Worm (Caenorhabditis elegans) whole organism, L4 larva: ENCODE results near the gene F02E11.3.

Experiments used
- D1046.2 ChIP-seq: fragments of 200-800 bp; sonication (Bioruptor generic); IDR thresholded peaks from 2 replicates; pipeline ENCODE4 v1.3.6; 2022; ENCODE audit warnings: missing genetic modification characterization, missing compliant biosample characterization
- F37D6.2 ChIP-seq: sonication (generic microtip); optimal IDR thresholded peaks from 2 replicates; lab custom pipeline; 2016; ENCODE audit warnings: mild to moderate bottlenecking, missing genetic modification characterization, missing compliant biosample characterization
- F44E2.7 ChIP-seq: fragments of 200-800 bp; sonication (Bioruptor generic); IDR thresholded peaks from 2 replicates; pipeline ENCODE4 v2.1.2; 2022; ENCODE audit warnings: missing genetic modification characterization, missing compliant biosample characterization
- F49E8.2 ChIP-seq: sonication (generic microtip); optimal IDR thresholded peaks from 2 replicates; lab custom pipeline; 2016; ENCODE audit warnings: missing compliant biosample characterization, mild to moderate bottlenecking, missing genetic modification characterization, borderline replicate concordance
- R02D3.7 ChIP-seq: fragments of 150-350 bp; sonication (generic microtip); optimal IDR thresholded peaks from 3 replicates; lab custom pipeline; 2014; ENCODE audit warnings: missing biosample characterization, missing genetic modification characterization
- T20F7.1 ChIP-seq: fragments of 200-800 bp; sonication (Bioruptor generic); optimal IDR thresholded peaks from 2 replicates; lab custom pipeline; 2018; ENCODE audit warnings: mild to moderate bottlenecking, missing genetic modification characterization, missing compliant biosample characterization
- T26A8.4 ChIP-seq: fragments of 200-800 bp; sonication (Bioruptor generic); IDR thresholded peaks from 2 replicates; pipeline ENCODE4 v1.3.6; 2022; ENCODE audit warnings: missing genetic modification characterization, missing compliant biosample characterization
- Y48G9A.11 ChIP-seq: fragments of 200-800 bp; sonication (Bioruptor generic); IDR thresholded peaks from 2 replicates; pipeline ENCODE4 v1.3.6; 2022; ENCODE audit warnings: missing genetic modification reagents, missing genetic modification characterization, missing compliant biosample characterization
- Y5F2A.4 ChIP-seq: fragments of 200-800 bp; sonication (Bioruptor generic); optimal IDR thresholded peaks from 2 replicates; lab custom pipeline; 2018; ENCODE audit warnings: mild to moderate bottlenecking, missing genetic modification characterization, missing compliant biosample characterization
- ZK546.5 ChIP-seq, 2 experiments: sonication (generic microtip); optimal IDR thresholded peaks; 2 replicates each; lab custom pipeline; 2017; ENCODE audit warnings: missing biosample characterization in 2 of 2, missing genetic modification characterization in 2 of 2
- ama-1 ChIP-seq: fragments of 150-350 bp; optimal IDR thresholded peaks from 2 replicates; lab custom pipeline; 2014; ENCODE audit warnings: inconsistent platforms, mixed read lengths
- arid-1 ChIP-seq: fragments of 200-800 bp; sonication (Bioruptor generic); conservative IDR thresholded peaks from 2 replicates; pipeline ENCODE4 v1.3.6; 2022; ENCODE audit warnings: missing genetic modification reagents, missing genetic modification characterization, missing compliant biosample characterization
- ceh-20 ChIP-seq: fragments of 200-800 bp; sonication (Bioruptor generic); IDR thresholded peaks from 2 replicates; pipeline ENCODE4 v1.3.6; 2022; ENCODE audit warnings: missing genetic modification reagents, missing genetic modification characterization, missing compliant biosample characterization
- ceh-32 ChIP-seq: sonication (generic microtip); optimal IDR thresholded peaks from 2 replicates; lab custom pipeline; 2016; ENCODE audit warnings: mild to moderate bottlenecking, missing genetic modification characterization, missing compliant biosample characterization; ENCODE audit not compliant: poor library complexity
- cey-2 ChIP-seq: sonication (generic microtip); optimal IDR thresholded peaks from 3 replicates; lab custom pipeline; 2017; ENCODE audit warnings: missing genetic modification characterization, mild to moderate bottlenecking, missing compliant biosample characterization, antibody characterized with exemption, borderline replicate concordance; ENCODE audit not compliant: insufficient read depth
- ctbp-1 ChIP-seq: fragments of 200-800 bp; sonication (Bioruptor generic); IDR thresholded peaks from 2 replicates; pipeline ENCODE4 v1.3.6; 2022; ENCODE audit warnings: missing genetic modification reagents, missing genetic modification characterization, missing compliant biosample characterization
- daf-16 ChIP-seq, 3 experiments: sonication (generic microtip); optimal IDR thresholded peaks; 2 replicates each; lab custom pipeline; 2016 to 2017; ENCODE audit warnings: missing genetic modification characterization in 3 of 3, missing genetic modification reagents in 3 of 3, mild to moderate bottlenecking in 2 of 3, missing compliant biosample characterization in 2 of 3, missing biosample characterization in 1 of 3, moderate library complexity in 1 of 3
- daf-8 ChIP-seq: fragments of 200-800 bp; sonication (Bioruptor generic); IDR thresholded peaks from 2 replicates; pipeline ENCODE4 v1.3.6; 2022; ENCODE audit warnings: missing genetic modification characterization, missing compliant biosample characterization
- dmd-8 ChIP-seq: fragments of 200-800 bp; sonication (Bioruptor generic); IDR thresholded peaks from 2 replicates; pipeline ENCODE4 v1.3.6; 2022; ENCODE audit warnings: missing genetic modification characterization, missing compliant biosample characterization
- duxl-1 ChIP-seq: sonication (generic microtip); optimal IDR thresholded peaks from 2 replicates; lab custom pipeline; 2016; ENCODE audit warnings: mild to moderate bottlenecking, missing genetic modification characterization, moderate library complexity, missing compliant biosample characterization; ENCODE audit not compliant: poor library complexity
- dve-1 ChIP-seq: sonication (generic microtip); optimal IDR thresholded peaks from 2 replicates; lab custom pipeline; 2017; ENCODE audit warnings: antibody characterized with exemption, mild to moderate bottlenecking, missing genetic modification characterization, missing compliant biosample characterization; ENCODE audit not compliant: insufficient read depth
- egl-43 ChIP-seq: fragments of 200-800 bp; sonication (Bioruptor generic); IDR thresholded peaks from 2 replicates; pipeline ENCODE4 v1.3.6; 2022; ENCODE audit warnings: missing genetic modification reagents, missing genetic modification characterization, missing compliant biosample characterization
- fkh-10 ChIP-seq: fragments of 150-350 bp; optimal IDR thresholded peaks from 2 replicates; lab custom pipeline; 2014; ENCODE audit warnings: missing biosample characterization, missing genetic modification reagents, missing genetic modification characterization
- fos-1 ChIP-seq: fragments of 150-350 bp; optimal IDR thresholded peaks from 2 replicates; lab custom pipeline; 2014; ENCODE audit warnings: missing biosample characterization, missing genetic modification characterization
- jun-1 ChIP-seq: fragments of 150-350 bp; optimal IDR thresholded peaks from 2 replicates; lab custom pipeline; 2014; ENCODE audit warnings: missing biosample characterization, missing genetic modification reagents, missing genetic modification characterization
- lim-7 ChIP-seq: fragments of 200-800 bp; sonication (Bioruptor generic); IDR thresholded peaks from 2 replicates; pipeline ENCODE4 v1.3.6; 2022; ENCODE audit warnings: missing genetic modification characterization, missing compliant biosample characterization
- lin-13 ChIP-seq: fragments of 150-350 bp; optimal IDR thresholded peaks from 2 replicates; lab custom pipeline; 2014; ENCODE audit warnings: missing biosample characterization, missing genetic modification reagents, missing genetic modification characterization
- lin-15B ChIP-seq: fragments of 150-350 bp; sonication (generic microtip); optimal IDR thresholded peaks from 3 replicates; lab custom pipeline; 2014; ENCODE audit warnings: missing biosample characterization, missing genetic modification characterization
- lin-29 ChIP-seq: fragments of 200-800 bp; sonication (Bioruptor generic); IDR thresholded peaks from 2 replicates; pipeline ENCODE4 v1.3.6; 2022; ENCODE audit warnings: missing genetic modification reagents, missing genetic modification characterization, missing compliant biosample characterization
- lin-39 ChIP-seq: fragments of 150-350 bp; optimal IDR thresholded peaks from 2 replicates; lab custom pipeline; 2014; ENCODE audit warnings: missing biosample characterization, missing genetic modification reagents, missing genetic modification characterization
- mdl-1 ChIP-seq, 2 experiments: fragments of 150-350 bp in 1 of 2; sonication (generic microtip) in 1 of 2; optimal IDR thresholded peaks; 2 replicates each; lab custom pipeline; 2014 to 2017; ENCODE audit warnings: missing biosample characterization in 2 of 2, missing genetic modification characterization in 2 of 2
- mdt-29 ChIP-seq: fragments of 200-800 bp; sonication (Bioruptor generic); IDR thresholded peaks from 2 replicates; pipeline ENCODE4 v1.3.6; 2022; ENCODE audit warnings: missing genetic modification reagents, missing genetic modification characterization, missing compliant biosample characterization
- mep-1 ChIP-seq: fragments of 150-350 bp; sonication (generic microtip); optimal IDR thresholded peaks from 3 replicates; lab custom pipeline; 2014; ENCODE audit warnings: missing biosample characterization, missing genetic modification characterization
- mes-2 ChIP-seq: sonication (generic microtip); optimal IDR thresholded peaks from 2 replicates; lab custom pipeline; 2016; ENCODE audit warnings: missing genotype, mild to moderate bottlenecking, missing genetic modification characterization, missing compliant biosample characterization; ENCODE audit not compliant: poor library complexity, severe bottlenecking
- nhr-10 ChIP-seq: fragments of 150-350 bp; optimal IDR thresholded peaks from 2 replicates; lab custom pipeline; 2014; ENCODE audit warnings: missing biosample characterization, missing genetic modification characterization
- nhr-102 ChIP-seq: sonication (generic microtip); optimal IDR thresholded peaks from 2 replicates; lab custom pipeline; 2016; ENCODE audit warnings: mild to moderate bottlenecking, missing genetic modification characterization, moderate library complexity, missing compliant biosample characterization
- nhr-11 ChIP-seq: fragments of 150-350 bp; optimal IDR thresholded peaks from 2 replicates; lab custom pipeline; 2014; ENCODE audit warnings: missing biosample characterization, missing genetic modification characterization
- nhr-237 ChIP-seq: sonication (generic microtip); optimal IDR thresholded peaks from 2 replicates; lab custom pipeline; 2017; ENCODE audit warnings: missing biosample characterization, missing genetic modification characterization
- nhr-25 ChIP-seq: sonication (generic microtip); optimal IDR thresholded peaks from 2 replicates; lab custom pipeline; 2017; ENCODE audit warnings: missing genetic modification characterization, mild to moderate bottlenecking, missing compliant biosample characterization, antibody characterized with exemption, moderate library complexity, borderline replicate concordance; ENCODE audit not compliant: insufficient read depth
- nhr-6 ChIP-seq: fragments of 150-350 bp; optimal IDR thresholded peaks from 2 replicates; lab custom pipeline; 2014; ENCODE audit warnings: missing biosample characterization, missing genetic modification characterization
- pha-4 ChIP-seq, 2 experiments: fragments of 150-350 bp in 1 of 2; fragments of 200-800 bp in 1 of 2; sonication (Bioruptor generic) in 1 of 2; IDR thresholded peaks in 1 of 2; optimal IDR thresholded peaks in 1 of 2; 2 replicates each; pipeline versions ENCODE4 v1.3.6 to Lab custom; 2014 to 2022; ENCODE audit warnings: missing genetic modification characterization in 2 of 2, missing genetic modification reagents in 2 of 2, missing biosample characterization in 1 of 2, missing compliant biosample characterization in 1 of 2
- pqm-1 ChIP-seq: sonication (generic microtip); optimal IDR thresholded peaks from 2 replicates; lab custom pipeline; 2017; ENCODE audit warnings: missing biosample characterization, missing genetic modification characterization
- set-16 ChIP-seq: fragments of 200-800 bp; sonication (Bioruptor generic); IDR thresholded peaks from 2 replicates; pipeline ENCODE4 v1.3.6; 2022; ENCODE audit warnings: missing genetic modification reagents, missing genetic modification characterization, missing compliant biosample characterization
- skn-1 ChIP-seq: fragments of 150-350 bp; optimal IDR thresholded peaks from 2 replicates; lab custom pipeline; 2014; ENCODE audit warnings: missing biosample characterization, missing genetic modification characterization
- snpc-4 ChIP-seq: fragments of 150-350 bp; optimal IDR thresholded peaks from 2 replicates; lab custom pipeline; 2014; ENCODE audit warnings: missing biosample characterization, missing genetic modification characterization
- spr-1 ChIP-seq: sonication (generic microtip); optimal IDR thresholded peaks from 2 replicates; lab custom pipeline; 2016; ENCODE audit warnings: mild to moderate bottlenecking, missing genetic modification characterization, missing compliant biosample characterization
- unc-130 ChIP-seq: sonication (generic microtip); optimal IDR thresholded peaks from 2 replicates; lab custom pipeline; 2016; ENCODE audit warnings: missing genetic modification reagents, missing genetic modification characterization, missing compliant biosample characterization
- zag-1 ChIP-seq: fragments of 150-350 bp; optimal IDR thresholded peaks from 2 replicates; lab custom pipeline; 2014; ENCODE audit warnings: missing biosample characterization, missing genetic modification characterization
- zip-11 ChIP-seq: fragments of 200-800 bp; sonication (Bioruptor generic); IDR thresholded peaks from 2 replicates; pipeline ENCODE4 v1.3.6; 2022; ENCODE audit warnings: missing genetic modification characterization, missing compliant biosample characterization
- ztf-11 ChIP-seq: fragments of 150-350 bp; optimal IDR thresholded peaks from 2 replicates; lab custom pipeline; 2014; ENCODE audit warnings: missing biosample characterization, missing genetic modification characterization
- ztf-7 ChIP-seq: fragments of 150-350 bp; optimal IDR thresholded peaks from 2 replicates; lab custom pipeline; 2014; ENCODE audit warnings: missing biosample characterization, missing genetic modification characterization

The F02E11.3 gene

DNA sequence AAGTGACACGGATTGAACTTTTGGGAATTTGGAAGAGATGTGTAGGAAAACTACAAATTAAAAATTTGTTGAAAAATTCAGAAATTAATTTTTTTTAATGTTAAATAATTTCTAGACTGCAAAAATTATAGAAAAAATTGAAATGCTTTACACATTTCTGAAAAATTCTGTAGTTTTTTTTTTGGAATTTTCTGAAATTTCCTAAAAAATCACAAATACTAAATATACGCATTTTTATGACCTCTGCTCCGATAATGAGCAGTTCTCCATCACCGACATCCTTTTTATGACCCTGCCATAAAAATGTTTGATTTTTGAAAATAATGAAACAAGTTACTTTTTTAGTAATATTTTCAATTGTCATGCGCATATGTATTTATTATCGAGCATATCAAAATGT lies 30.1 kb downstream of the F02E11.3 start (continued):
- TF ChIP-seq ama-1 (no peak), T26A8.4 (GFP tag; lab: Robert Waterston, UW) (no peak), ctbp-1 (GFP tag; lab: Robert Waterston, UW) (no peak), dve-1 (tag; lab: Kevin White, UChicago) (peak; percentile 75), spr-1 (no peak), zag-1 (tag; lab: Kevin White, UChicago) (no peak), ceh-32 (tag; lab: Kevin White, UChicago) (no peak), pqm-1 (tag; lab: Kevin White, UChicago) (peak; percentile 79), ztf-11 (tag; lab: Kevin White, UChicago) (no peak), arid-1 (GFP tag; lab: Robert Waterston, UW) (no peak), fos-1 (tag; lab: Kevin White, UChicago) (peak; percentile 72), mep-1 (no peak), F49E8.2 (tag; lab: Kevin White, UChicago) (no peak), unc-130 (GFP tag; lab: Kevin White, UChicago) (no peak), ceh-20 (GFP tag; lab: Robert Waterston, UW) (no peak), lin-39 (tag; lab: Kevin White, UChicago) (no peak), egl-43 (GFP tag; lab: Robert Waterston, UW) (no peak), ZK546.5 (tag; optimal IDR thresholded peaks at IDR 0.05; lab: Kevin White, UChicago) (no peak), nhr-6 (tag; lab: Kevin White, UChicago) (no peak), T20F7.1 (GFP tag; lab: Kevin White, UChicago) (no peak), set-16 (no peak), duxl-1 (tag; lab: Kevin White, UChicago) (no peak), daf-16 (GFP tag; optimal IDR thresholded peaks at IDR 0.05; lab: Kevin White, UChicago) (no peak), daf-16 (tag; optimal IDR thresholded peaks at IDR 0.05; lab: Kevin White, UChicago) (no peak), pha-4 (GFP tag; IDR thresholded peaks at IDR 0.05; lab: Robert Waterston, UW) (peak; percentile 29; the same call in 1 of the 2 replicates), pha-4 (tag; optimal IDR thresholded peaks at IDR 0.05; lab: Kevin White, UChicago) (no peak), cey-2 (tag; lab: Kevin White, UChicago) (no peak), lin-29 (GFP tag; lab: Robert Waterston, UW) (no peak), F37D6.2 (tag; lab: Kevin White, UChicago) (no peak), snpc-4 (tag; lab: Kevin White, UChicago) (no peak), R02D3.7 (no peak), Y48G9A.11 (no peak), mdt-29 (GFP tag; lab: Robert Waterston, UW) (no peak), D1046.2 (GFP tag; lab: Robert Waterston, UW) (no peak), fkh-10 (no peak), mdl-1 (tag; optimal IDR thresholded peaks at IDR 0.05; lab: Kevin White, UChicago) (no peak), daf-8 (GFP tag; lab: Robert Waterston, UW) (no peak), nhr-10 (no peak), Y5F2A.4 (GFP tag; lab: Kevin White, UChicago) (no peak), F44E2.7 (no peak), ztf-7 (tag; lab: Kevin White, UChicago) (no peak), nhr-102 (tag; lab: Kevin White, UChicago) (no peak), nhr-25 (no peak), skn-1 (tag; lab: Kevin White, UChicago) (no peak), lim-7 (GFP tag; lab: Robert Waterston, UW) (no peak), nhr-11 (tag; lab: Kevin White, UChicago) (no peak), zip-11 (GFP tag; lab: Robert Waterston, UW) (no peak), lin-13 (GFP tag; lab: Kevin White, UChicago) (no peak), nhr-237 (tag; lab: Kevin White, UChicago) (no peak), mes-2 (tag; lab: Kevin White, UChicago) (no peak), jun-1 (tag; lab: Kevin White, UChicago) (no peak), lin-15B (no peak), dmd-8 (no peak)
